Fruit fly (Drosophila melanogaster) whole organism, wandering third instar larva: ENCODE data around the gene MTF-1.
A peak's percentile ranks its signal among the peaks of the same experiment; 100 is the strongest.

Experiments used
- Hr78 ChIP-seq: fragments of >200 bp; optimal IDR thresholded peaks from 2 replicates; lab custom pipeline; 2017; ENCODE audit warnings: missing biosample characterization, missing genetic modification characterization
- Rel ChIP-seq, 2 experiments: fragments of 200-800 bp; sonication (Bioruptor generic) in 1 of 2; optimal IDR thresholded peaks; 2 replicates in 1 of 2; 3 replicates in 1 of 2; lab custom pipeline; 2016 to 2019; ENCODE audit warnings: mild to moderate bottlenecking in 2 of 2, missing biosample characterization in 2 of 2, missing genetic modification characterization in 2 of 2, moderate library complexity in 1 of 2
- pan ChIP-seq: fragments of >200 bp; optimal IDR thresholded peaks from 2 replicates; lab custom pipeline; 2017

- TF ChIP-seq Hr78 (GFP tag; lab: Kevin White, UChicago) = no peak
- no peak for TF ChIP-seq Rel (GFP tag; optimal IDR thresholded peaks at IDR 0.05; lab: Kevin White, UChicago)
- TF ChIP-seq Rel (tag; optimal IDR thresholded peaks at IDR 0.05; lab: Kevin White, UChicago) = peak; percentile 40
- TF ChIP-seq pan (lab: Kevin White, UChicago) = no peak
Observed at dm6 chr3L:9487586-9487985, 57.5 kb downstream of the MTF-1 start, which contains the start of gene pall.
